Fruit fly (Drosophila melanogaster): ENCODE results near the gene Vm34Ca.
A peak's percentile ranks its signal among the peaks of the same experiment; 100 is the strongest.

Vm34Ca gene

DNA sequence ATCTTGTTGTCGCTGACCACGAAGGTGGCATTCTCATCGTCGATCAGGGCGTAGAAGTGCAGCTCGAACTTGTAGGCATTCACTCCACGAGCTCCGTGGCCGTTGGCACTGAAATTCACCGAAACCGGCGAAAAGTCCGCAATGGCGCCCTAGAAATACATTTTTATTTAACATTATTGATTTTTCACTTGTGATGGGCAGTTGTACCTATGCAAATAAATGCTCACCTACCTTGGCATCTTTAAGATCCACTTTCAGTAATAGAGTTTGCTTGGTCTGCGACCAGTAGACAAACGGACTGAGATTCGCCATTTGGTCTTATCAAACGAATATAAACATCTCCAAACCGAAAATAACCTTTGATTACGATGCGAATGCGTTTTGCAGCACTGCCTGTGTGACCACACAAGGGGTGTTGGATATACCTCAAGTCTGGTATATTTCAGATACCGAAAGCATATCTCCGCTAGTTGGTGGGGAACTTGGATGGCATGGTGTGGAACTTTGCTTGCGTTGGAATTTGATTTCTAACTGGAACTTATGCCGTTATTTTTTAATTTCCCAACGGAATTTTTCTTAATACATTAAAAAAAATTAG, 33.9 kb upstream of the Vm34Ca start, which contains the start of gene Hacd2:
TSS of gene Hacd2 (minus strand) at position 403 of the 598 bp plus-strand sequence.
- TF ChIP-seq Sox14 (GFP tag; optimal IDR thresholded peaks at IDR 0.05) (peak; percentile 53), CG6163 (GFP tag; IDR thresholded peaks at IDR 0.05) (no peak), Ets21C (GFP tag; optimal IDR thresholded peaks at IDR 0.05) (no peak), CG6854 (GFP tag; optimal IDR thresholded peaks at IDR 0.05) (no peak), Eip75B (GFP tag; optimal IDR thresholded peaks at IDR 0.05) (no peak), net (GFP tag; optimal IDR thresholded peaks at IDR 0.05) (no peak), lz (GFP tag; optimal IDR thresholded peaks at IDR 0.05) (peak; percentile 9), vri (GFP tag; optimal IDR thresholded peaks at IDR 0.05) (peak; percentile 4), CG31627 (GFP tag; optimal IDR thresholded peaks at IDR 0.05) (peak; percentile 8), cyc (GFP tag; optimal IDR thresholded peaks at IDR 0.05) (peak; percentile 14), acj6 (GFP tag; optimal IDR thresholded peaks at IDR 0.05) (no peak), Ets96B (tag; optimal IDR thresholded peaks at IDR 0.05) (no peak), svp (GFP tag) (peak; percentile 87), CG34406 (GFP tag; optimal IDR thresholded peaks at IDR 0.05) (no peak), Hr38 (GFP tag; optimal IDR thresholded peaks at IDR 0.05) (no peak), CG15336 (GFP tag; IDR thresholded peaks at IDR 0.05) (no peak), esn (GFP tag; optimal IDR thresholded peaks at IDR 0.05) (no peak), CG3032 (tag; optimal IDR thresholded peaks at IDR 0.05) (no peak), Sox15 (GFP tag; optimal IDR thresholded peaks at IDR 0.05) (no peak)

DNA sequence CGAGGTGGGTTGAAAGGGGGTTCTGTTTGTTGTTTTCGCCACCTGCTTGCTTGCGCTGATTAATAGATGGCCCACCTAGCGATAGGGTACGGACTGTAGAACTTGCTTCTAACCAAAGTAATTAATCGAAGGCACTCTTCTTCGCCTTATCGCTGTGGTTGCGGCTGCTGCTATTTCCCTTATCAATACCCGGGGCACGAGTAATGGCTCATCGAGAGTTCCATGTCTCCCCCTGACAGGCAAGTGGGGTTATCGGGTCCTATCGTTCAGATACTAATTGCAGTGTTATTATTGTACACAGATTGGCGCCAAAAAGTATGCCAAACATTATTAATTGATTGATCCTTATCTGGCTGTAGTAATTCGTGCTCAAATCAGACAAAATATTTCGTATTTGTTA, 25.4 kb upstream of the Vm34Ca start:
- TF ChIP-seq Eip75B (GFP tag; optimal IDR thresholded peaks at IDR 0.05) (no peak), vri (GFP tag; optimal IDR thresholded peaks at IDR 0.05) (peak; percentile 77), CG6792 (GFP tag; optimal IDR thresholded peaks at IDR 0.05) (no peak), CG10631 (GFP tag; optimal IDR thresholded peaks at IDR 0.05) (no peak), Sox15 (GFP tag; optimal IDR thresholded peaks at IDR 0.05) (no peak), svp (GFP tag) (peak; percentile 87)

DNA sequence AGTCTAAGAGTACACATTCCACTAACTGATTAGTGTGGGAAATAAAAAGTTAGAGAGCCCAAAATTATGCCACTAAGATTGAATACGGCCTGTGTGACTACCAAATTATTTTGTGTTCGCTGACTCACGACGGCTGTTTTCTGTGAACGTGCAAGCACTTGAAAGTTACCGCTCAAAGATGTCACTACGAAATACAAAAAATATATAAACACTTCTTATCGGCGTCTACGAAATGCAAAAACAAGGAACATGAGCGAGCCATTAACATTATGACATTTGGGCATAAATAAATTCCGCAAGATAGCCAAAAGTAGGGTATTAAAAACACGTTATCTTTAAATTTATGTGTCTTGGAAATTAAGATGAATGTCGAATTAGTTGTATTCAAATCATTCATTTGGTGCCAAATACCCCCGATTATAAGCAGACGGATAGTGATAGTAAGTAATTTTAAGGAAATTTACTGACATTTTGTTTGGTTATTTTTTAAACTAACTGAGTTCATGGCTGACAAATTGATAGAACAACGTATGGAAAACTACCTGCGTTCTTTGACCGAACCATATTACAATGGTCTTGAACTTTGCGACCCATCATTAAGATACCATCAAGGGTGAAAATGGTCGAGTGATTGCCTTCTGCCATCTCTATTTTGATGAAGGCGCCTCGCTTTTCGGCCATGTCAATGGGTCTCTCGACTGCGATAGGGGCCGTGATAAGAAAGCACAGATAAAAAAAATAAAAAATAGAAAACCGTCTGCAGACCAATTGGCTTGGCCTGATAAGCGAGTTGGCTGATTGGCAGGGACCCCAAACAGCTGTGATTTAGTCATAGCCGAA, 23.6 kb upstream of the Vm34Ca start, which contains the start of gene Tehao:
TSS of gene Tehao (plus strand) at position 828 of the 840 bp plus-strand sequence.
- peak; percentile 60 for TF ChIP-seq vri (GFP tag; optimal IDR thresholded peaks at IDR 0.05)
- peak; percentile 78 for TF ChIP-seq svp (GFP tag)
- TF ChIP-seq esn (GFP tag; optimal IDR thresholded peaks at IDR 0.05) = no peak
- no peak for TF ChIP-seq spab (GFP tag; optimal IDR thresholded peaks at IDR 0.05)
- no peak for TF ChIP-seq CG15336 (GFP tag; IDR thresholded peaks at IDR 0.05)

DNA sequence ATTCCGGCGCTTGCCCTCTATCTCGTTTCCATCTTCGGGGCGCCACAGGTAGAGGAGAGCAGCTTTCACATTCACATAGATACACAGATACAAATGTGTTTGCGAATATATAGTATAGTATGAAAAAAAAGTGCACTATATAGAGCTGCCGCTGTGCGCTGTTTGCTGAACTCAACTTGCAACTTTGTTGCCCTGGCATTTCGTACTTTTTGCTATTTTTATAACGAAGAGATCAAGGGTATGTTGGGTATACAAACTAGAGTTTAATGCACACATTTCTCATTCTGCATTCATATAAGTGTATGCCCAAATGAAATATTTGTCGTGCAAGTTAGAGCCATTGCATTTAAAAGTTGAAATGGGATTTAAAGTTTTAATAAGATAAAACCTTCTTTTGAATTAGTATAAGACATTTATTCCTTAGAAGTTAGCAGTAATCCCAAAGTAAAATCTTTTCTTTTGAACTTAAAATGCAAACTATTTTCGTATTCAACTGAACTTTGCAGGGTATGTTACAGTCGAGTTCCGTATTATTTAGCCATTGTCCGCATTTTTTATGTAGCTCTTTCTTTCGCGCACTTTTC, 19.6 kb upstream of the Vm34Ca start:
- no peak for TF ChIP-seq Sox15 (GFP tag; optimal IDR thresholded peaks at IDR 0.05)
- peak; percentile 61 for TF ChIP-seq CG8119 (GFP tag; IDR thresholded peaks at IDR 0.05)
- 0 out of 2 replicates have a peak, but pooled peaks have one; percentile 43 for TF ChIP-seq CG15336 (GFP tag; IDR thresholded peaks at IDR 0.05)
- peak; percentile 9 for TF ChIP-seq Eip75B (GFP tag; optimal IDR thresholded peaks at IDR 0.05)
- no peak for TF ChIP-seq dac (GFP tag; optimal IDR thresholded peaks at IDR 0.05)
- TF ChIP-seq CG1621 (tag; optimal IDR thresholded peaks at IDR 0.05) = no peak
- TF ChIP-seq CG32006 (GFP tag; optimal IDR thresholded peaks at IDR 0.05) = peak; percentile 61
- peak; percentile 13 for TF ChIP-seq OdsH (GFP tag; optimal IDR thresholded peaks at IDR 0.05)
- TF ChIP-seq salr (GFP tag; optimal IDR thresholded peaks at IDR 0.05) = peak in 1 of 2 experiments; percentile 44
- no peak for TF ChIP-seq lz (GFP tag; optimal IDR thresholded peaks at IDR 0.05)
- TF ChIP-seq Met (GFP tag; optimal IDR thresholded peaks at IDR 0.05) = no peak
- TF ChIP-seq fkh (GFP tag; optimal IDR thresholded peaks at IDR 0.05) = no peak
- no peak for TF ChIP-seq Sox102F (GFP tag; optimal IDR thresholded peaks at IDR 0.05)
- TF ChIP-seq CG8632 (GFP tag; optimal IDR thresholded peaks at IDR 0.05) = no peak
- no peak for TF ChIP-seq cyc (GFP tag; optimal IDR thresholded peaks at IDR 0.05)
- no peak for TF ChIP-seq Eip93F (GFP tag; optimal IDR thresholded peaks at IDR 0.05)
- peak; percentile 63 for TF ChIP-seq Hr4 (GFP tag; optimal IDR thresholded peaks at IDR 0.05)
- TF ChIP-seq vri (GFP tag; optimal IDR thresholded peaks at IDR 0.05) = no peak
- no peak for TF ChIP-seq topi (GFP tag; optimal IDR thresholded peaks at IDR 0.05)
- peak; percentile 35 for TF ChIP-seq CG6276 (GFP tag; optimal IDR thresholded peaks at IDR 0.05)
- TF ChIP-seq Lpt (GFP tag; optimal IDR thresholded peaks at IDR 0.05) = peak; percentile 27
- peak; percentile 92 for TF ChIP-seq dsx (GFP tag; optimal IDR thresholded peaks at IDR 0.05; ENCODE audit: poor library complexity, severe bottlenecking)
- peak; percentile 5 for TF ChIP-seq CG4318 (GFP tag; optimal IDR thresholded peaks at IDR 0.05)
- no peak for TF ChIP-seq Smox (GFP tag; optimal IDR thresholded peaks at IDR 0.05)
- no peak for TF ChIP-seq CG11762 (GFP tag; optimal IDR thresholded peaks at IDR 0.05; ENCODE audit: insufficient read depth)
- TF ChIP-seq acj6 (GFP tag; optimal IDR thresholded peaks at IDR 0.05) = peak; percentile 4
- no peak for TF ChIP-seq Sox14 (GFP tag; optimal IDR thresholded peaks at IDR 0.05)
